Worm (Caenorhabditis elegans) whole organism, young adult: ENCODE data around the gene srh-68.

Source experiments
- B0019.2 ChIP-seq: fragments of 200-800 bp; sonication (Bioruptor generic); conservative IDR thresholded peaks from 2 replicates; pipeline ENCODE4 v1.3.6; 2022; ENCODE audit warnings: missing genetic modification reagents, missing genetic modification characterization, missing compliant biosample characterization
- C06A6.2 ChIP-seq: fragments of 200-800 bp; sonication (Bioruptor generic); conservative IDR thresholded peaks from 2 replicates; pipeline ENCODE4 v1.3.6; 2022; ENCODE audit warnings: missing genetic modification characterization, missing compliant biosample characterization
- F39B2.1 ChIP-seq: fragments of 200-800 bp; sonication (Bioruptor generic); IDR thresholded peaks from 2 replicates; pipeline ENCODE4 v1.3.6; 2022; ENCODE audit warnings: missing genetic modification reagents, missing genetic modification characterization, missing compliant biosample characterization
- F55B11.4 ChIP-seq: sonication (generic microtip); optimal IDR thresholded peaks from 2 replicates; lab custom pipeline; 2016; ENCODE audit warnings: missing compliant biosample characterization, missing genetic modification characterization, borderline replicate concordance; ENCODE audit not compliant: insufficient read depth
- F57A8.1 ChIP-seq: fragments of 200-800 bp; sonication (Bioruptor generic); optimal IDR thresholded peaks from 2 replicates; lab custom pipeline; 2018; ENCODE audit warnings: mild to moderate bottlenecking, missing genetic modification characterization, moderate library complexity, missing compliant biosample characterization
- Y56A3A.18 ChIP-seq: fragments of 200-800 bp; sonication (Bioruptor generic); IDR thresholded peaks from 2 replicates; pipeline ENCODE4 v1.3.6; 2022; ENCODE audit warnings: missing genetic modification reagents, missing genetic modification characterization, missing compliant biosample characterization
- athp-1 ChIP-seq: sonication (generic microtip); optimal IDR thresholded peaks from 2 replicates; lab custom pipeline; 2017; ENCODE audit warnings: mild to moderate bottlenecking, missing genetic modification characterization, missing compliant biosample characterization
- bed-1 ChIP-seq: fragments of 200-800 bp; sonication (Bioruptor generic); IDR thresholded peaks from 2 replicates; pipeline ENCODE4 v1.3.6; 2022; ENCODE audit warnings: missing genetic modification reagents, missing genetic modification characterization, missing compliant biosample characterization
- bed-2 ChIP-seq: fragments of 200-800 bp; sonication (Bioruptor generic); IDR thresholded peaks from 2 replicates; pipeline ENCODE4 v1.3.6; 2022; ENCODE audit warnings: missing genetic modification reagents, missing genetic modification characterization, missing compliant biosample characterization
- ceh-58 ChIP-seq: fragments of 200-800 bp; sonication (Bioruptor generic); IDR thresholded peaks from 2 replicates; pipeline ENCODE4 v1.3.6; 2022; ENCODE audit warnings: missing genetic modification characterization, missing compliant biosample characterization
- chd-7 ChIP-seq: sonication (generic microtip); optimal IDR thresholded peaks from 2 replicates; lab custom pipeline; 2016; ENCODE audit warnings: mild to moderate bottlenecking, missing genetic modification characterization, moderate library complexity, missing compliant biosample characterization
- die-1 ChIP-seq: sonication (generic microtip); optimal IDR thresholded peaks from 2 replicates; lab custom pipeline; 2016; ENCODE audit warnings: missing genotype, mild to moderate bottlenecking, missing genetic modification characterization, missing compliant biosample characterization
- egl-44 ChIP-seq: fragments of 200-800 bp; sonication (Bioruptor generic); IDR thresholded peaks from 2 replicates; pipeline ENCODE4 v1.3.6; 2022; ENCODE audit warnings: missing genetic modification reagents, missing genetic modification characterization, missing compliant biosample characterization
- egrh-3 ChIP-seq: fragments of 200-800 bp; sonication (Bioruptor generic); IDR thresholded peaks from 2 replicates; pipeline ENCODE4 v1.3.6; 2022; ENCODE audit warnings: missing genetic modification reagents, missing genetic modification characterization, missing compliant biosample characterization
- ekl-4 ChIP-seq: fragments of 200-800 bp; sonication (Bioruptor generic); IDR thresholded peaks from 2 replicates; pipeline ENCODE4 v1.3.6; 2022; ENCODE audit warnings: missing genetic modification reagents, missing genetic modification characterization, missing compliant biosample characterization
- ets-4 ChIP-seq: fragments of 200-800 bp; sonication (Bioruptor generic); optimal IDR thresholded peaks from 2 replicates; lab custom pipeline; 2018; ENCODE audit warnings: mild to moderate bottlenecking, missing genetic modification characterization, missing compliant biosample characterization
- him-1 ChIP-seq: sonication (generic microtip); optimal IDR thresholded peaks from 2 replicates; lab custom pipeline; 2016; ENCODE audit warnings: missing genotype, missing genetic modification reagents, missing genetic modification characterization, missing compliant biosample characterization
- hlh-26 ChIP-seq: fragments of 200-800 bp; sonication (Bioruptor generic); conservative IDR thresholded peaks from 2 replicates; pipeline ENCODE4 v1.3.6; 2022; ENCODE audit warnings: missing genetic modification reagents, missing genetic modification characterization, missing compliant biosample characterization
- hmg-20 ChIP-seq: fragments of 200-800 bp; sonication (Bioruptor generic); IDR thresholded peaks from 2 replicates; pipeline ENCODE4 v1.3.6; 2022; ENCODE audit warnings: missing genetic modification reagents, missing genetic modification characterization, missing compliant biosample characterization
- lag-1 ChIP-seq: fragments of 200-800 bp; sonication (Bioruptor generic); IDR thresholded peaks from 2 replicates; pipeline ENCODE4 v1.3.6; 2022; ENCODE audit warnings: missing genetic modification reagents, missing genetic modification characterization, missing compliant biosample characterization
- lin-26 ChIP-seq: fragments of 200-800 bp; sonication (Bioruptor generic); IDR thresholded peaks from 2 replicates; pipeline ENCODE4 v1.3.6; 2022; ENCODE audit warnings: missing genetic modification reagents, missing genetic modification characterization, missing compliant biosample characterization
- lin-40 ChIP-seq: sonication (generic microtip); optimal IDR thresholded peaks from 2 replicates; lab custom pipeline; 2016; ENCODE audit warnings: missing genetic modification characterization, mild to moderate bottlenecking, missing compliant biosample characterization, missing genotype, missing genetic modification reagents
- lir-1 ChIP-seq: fragments of 200-800 bp; sonication (Bioruptor generic); conservative IDR thresholded peaks from 2 replicates; pipeline ENCODE4 v1.3.6; 2022; ENCODE audit warnings: missing genetic modification reagents, missing genetic modification characterization, missing compliant biosample characterization
- madf-6 ChIP-seq: fragments of 200-800 bp; sonication (Bioruptor generic); IDR thresholded peaks from 2 replicates; pipeline ENCODE4 v1.3.6; 2022; ENCODE audit warnings: missing genetic modification reagents, missing genetic modification characterization, missing compliant biosample characterization
- mxl-1 ChIP-seq: sonication (generic microtip); optimal IDR thresholded peaks from 2 replicates; lab custom pipeline; 2016; ENCODE audit warnings: missing genetic modification characterization, missing compliant biosample characterization
- nhr-27 ChIP-seq: fragments of 200-800 bp; sonication (Bioruptor generic); optimal IDR thresholded peaks from 2 replicates; lab custom pipeline; 2018; ENCODE audit warnings: mild to moderate bottlenecking, missing genetic modification characterization, moderate library complexity, missing compliant biosample characterization
- rec-8 ChIP-seq, 2 experiments: sonication (generic microtip); optimal IDR thresholded peaks; 2 replicates each; lab custom pipeline; 2016; ENCODE audit warnings: mild to moderate bottlenecking in 2 of 2, missing genetic modification characterization in 2 of 2, missing genetic modification reagents in 2 of 2, missing genotype in 2 of 2, missing biosample characterization in 1 of 2, missing compliant biosample characterization in 1 of 2, moderate library complexity in 1 of 2
- repo-1 ChIP-seq: sonication (generic microtip); optimal IDR thresholded peaks from 2 replicates; lab custom pipeline; 2017; ENCODE audit warnings: mild to moderate bottlenecking, missing genetic modification characterization, missing compliant biosample characterization
- snpc-1.1 ChIP-seq: sonication (generic microtip); optimal IDR thresholded peaks from 2 replicates; lab custom pipeline; 2017; ENCODE audit warnings: missing genetic modification characterization, mild to moderate bottlenecking, missing compliant biosample characterization, antibody characterized with exemption, moderate library complexity, missing genotype, missing genetic modification reagents; ENCODE audit not compliant: insufficient read depth
- unc-130 ChIP-seq: sonication (generic microtip); optimal IDR thresholded peaks from 2 replicates; lab custom pipeline; 2016; ENCODE audit warnings: missing genetic modification reagents, missing genetic modification characterization, missing compliant biosample characterization
- zfh-2 ChIP-seq: fragments of 200-800 bp; sonication (Bioruptor generic); conservative IDR thresholded peaks from 2 replicates; pipeline ENCODE4 v1.3.6; 2022; ENCODE audit warnings: missing genetic modification reagents, missing genetic modification characterization, missing compliant biosample characterization
- ztf-22 ChIP-seq: fragments of 200-800 bp; sonication (Bioruptor generic); optimal IDR thresholded peaks from 2 replicates; lab custom pipeline; 2018; ENCODE audit warnings: mild to moderate bottlenecking, missing genetic modification characterization, moderate library complexity, missing compliant biosample characterization
- ztf-26 ChIP-seq: sonication (generic microtip); optimal IDR thresholded peaks from 2 replicates; lab custom pipeline; 2017; ENCODE audit warnings: missing genetic modification characterization, missing compliant biosample characterization
- ztf-28 ChIP-seq: fragments of 200-800 bp; sonication (Bioruptor generic); IDR thresholded peaks from 2 replicates; pipeline ENCODE4 v1.3.6; 2022; ENCODE audit warnings: missing genetic modification reagents, missing genetic modification characterization, missing compliant biosample characterization

Gene srh-68

ce11 chrII:12494556-12495131 lies 12.5 kb upstream of the srh-68 start, which contains the start of gene col-85 (continued):
- TF ChIP-seq lir-1 (GFP tag; lab: Robert Waterston, UW) (peak; percentile 58), ztf-28 (GFP tag; lab: Robert Waterston, UW) (peak; percentile 81), lag-1 (GFP tag; lab: Robert Waterston, UW) (no peak), unc-130 (peak; percentile 62), bed-1 (GFP tag; lab: Robert Waterston, UW) (0 out of 2 replicates have a peak, but pooled peaks have one; percentile 77), him-1 (tag; lab: Kevin White, UChicago) (peak; percentile 89), mxl-1 (tag; lab: Kevin White, UChicago) (peak; percentile 88), hmg-20 (GFP tag; lab: Robert Waterston, UW) (peak; percentile 67), bed-2 (GFP tag; lab: Robert Waterston, UW) (no peak), ekl-4 (GFP tag; lab: Robert Waterston, UW) (peak; percentile 72), ceh-58 (GFP tag; lab: Robert Waterston, UW) (peak; percentile 93), rec-8 (tag; optimal IDR thresholded peaks at IDR 0.05; lab: Kevin White, UChicago) (peak; percentile 76 to 91), egl-44 (peak; percentile 89), egrh-3 (GFP tag; lab: Robert Waterston, UW) (no peak), ets-4 (GFP tag; lab: Kevin White, UChicago) (no peak), madf-6 (peak; percentile 72)

ce11 chrII:12496981-12497380 lies 10.2 kb upstream of the srh-68 start, which contains the start of gene T21B4.3:
Gene T21B4.3 (minus strand): TSS chrII:12497081.
- TF ChIP-seq bed-2 (GFP tag; lab: Robert Waterston, UW), result no peak
- TF ChIP-seq F39B2.1 (GFP tag; lab: Robert Waterston, UW), result no peak
- no peak for TF ChIP-seq snpc-1.1 (tag; lab: Kevin White, UChicago)

ce11 chrII:12499969-12500368 lies 7.2 kb upstream of the srh-68 start:
- no peak for TF ChIP-seq C06A6.2 (GFP tag; lab: Robert Waterston, UW)
- TF ChIP-seq zfh-2, result peak; percentile 42; the same call in 1 of the 2 replicates

- no peak for TF ChIP-seq ztf-22 (GFP tag; lab: Kevin White, UChicago)
- no peak for TF ChIP-seq F57A8.1 (GFP tag; lab: Kevin White, UChicago)
- TF ChIP-seq lin-26 (GFP tag; lab: Robert Waterston, UW), result no peak
- TF ChIP-seq repo-1 (tag; lab: Kevin White, UChicago), result no peak
- TF ChIP-seq ztf-26 (tag; lab: Kevin White, UChicago), result no peak
- no peak for TF ChIP-seq F55B11.4 (tag; lab: Kevin White, UChicago)
- TF ChIP-seq nhr-27 (tag; lab: Kevin White, UChicago), result no peak
- TF ChIP-seq Y56A3A.18 (GFP tag; lab: Robert Waterston, UW), result no peak
- TF ChIP-seq die-1 (tag; lab: Kevin White, UChicago), result no peak
- no peak for TF ChIP-seq athp-1 (tag; lab: Kevin White, UChicago)
Observed at ce11 chrII:12502784-12503183, 4.4 kb upstream of the srh-68 start, which contains the start of gene ador-1. Gene ador-1 (minus strand): TSS chrII:12502884.

- TF ChIP-seq B0019.2 (no peak), hlh-26 (GFP tag; lab: Robert Waterston, UW) (no peak), chd-7 (tag; lab: Kevin White, UChicago) (no peak), lin-40 (no peak)
Observed at ce11 chrII:12506511-12506910, 627 bp upstream of the srh-68 start.
